Fruit fly (Drosophila melanogaster) whole organism, embryonic: ENCODE data around the gene DCP2.
A peak's percentile ranks its signal among the peaks of the same experiment; 100 is the strongest.

Experiments used
- CG10366 ChIP-seq: fragments of 200-800 bp; sonication (Bioruptor generic); IDR thresholded peaks from 2 replicates; pipeline ENCODE4 v1.3.6; 2022; ENCODE audit warnings: missing biosample characterization, missing genetic modification characterization
- CG12155 ChIP-seq: fragments of 200-800 bp; sonication (Bioruptor generic); optimal IDR thresholded peaks from 3 replicates; lab custom pipeline; 2016; ENCODE audit warnings: missing biosample characterization, missing genetic modification characterization
- CG12744 ChIP-seq: fragments of 200-800 bp; sonication (Bioruptor generic); optimal IDR thresholded peaks from 2 replicates; lab custom pipeline; 2016; ENCODE audit warnings: missing biosample characterization, missing genetic modification characterization
- CG14014 ChIP-seq: fragments of 200-800 bp; sonication (Bioruptor generic); IDR thresholded peaks from 2 replicates; pipeline ENCODE4 v1.3.6; 2022; ENCODE audit warnings: missing biosample characterization, missing genetic modification characterization
- CG15269 ChIP-seq: fragments of 200-800 bp; sonication (Bioruptor generic); optimal IDR thresholded peaks from 2 replicates; lab custom pipeline; 2018; ENCODE audit warnings: missing biosample characterization, mild to moderate bottlenecking, missing genetic modification characterization, moderate library complexity
- CG15479 ChIP-seq: fragments of 200-800 bp; sonication (Bioruptor generic); optimal IDR thresholded peaks from 3 replicates; lab custom pipeline; 2019; ENCODE audit warnings: missing biosample characterization, mild to moderate bottlenecking, missing genetic modification characterization, moderate library complexity
- CG15601 ChIP-seq: fragments of 200-800 bp; sonication (Bioruptor generic); optimal IDR thresholded peaks from 3 replicates; lab custom pipeline; 2019; ENCODE audit warnings: missing biosample characterization, mild to moderate bottlenecking, missing genetic modification characterization, moderate library complexity
- CG17328 ChIP-seq: fragments of 200-800 bp; sonication (Bioruptor generic); IDR thresholded peaks from 2 replicates; pipeline ENCODE4 v1.3.6; 2022; ENCODE audit warnings: missing biosample characterization, missing genetic modification characterization
- CG17361 ChIP-seq: fragments of 200-800 bp; sonication (Bioruptor generic); IDR thresholded peaks from 3 replicates; pipeline ENCODE4 v1.3.6; 2022; ENCODE audit warnings: missing biosample characterization, missing genetic modification characterization
- CG17829 ChIP-seq: fragments of 200-800 bp; optimal IDR thresholded peaks from 2 replicates; lab custom pipeline; 2019; ENCODE audit warnings: missing biosample characterization, mild to moderate bottlenecking, missing genetic modification characterization, moderate library complexity
- CG18011 ChIP-seq: fragments of 200-800 bp; sonication (Bioruptor generic); optimal IDR thresholded peaks from 2 replicates; lab custom pipeline; 2017; ENCODE audit warnings: missing biosample characterization, missing genetic modification characterization, mild to moderate bottlenecking, moderate library complexity, missing genotype
- CG18476 ChIP-seq: fragments of 200-800 bp; sonication (Bioruptor generic); optimal IDR thresholded peaks from 2 replicates; lab custom pipeline; 2016; ENCODE audit warnings: missing biosample characterization, mild to moderate bottlenecking, missing genetic modification characterization
- CG2199 ChIP-seq: fragments of 200-800 bp; sonication (Bioruptor generic); IDR thresholded peaks from 3 replicates; pipeline ENCODE4 v1.3.6; 2022; ENCODE audit warnings: missing biosample characterization, missing genetic modification characterization
- CG2712 ChIP-seq: fragments of 200-800 bp; optimal IDR thresholded peaks from 3 replicates; lab custom pipeline; 2019; ENCODE audit warnings: missing biosample characterization, mild to moderate bottlenecking, missing genetic modification characterization, moderate library complexity
- CG30431 ChIP-seq: fragments of 200-800 bp; sonication (Bioruptor generic); optimal IDR thresholded peaks from 2 replicates; lab custom pipeline; 2017; ENCODE audit warnings: missing biosample characterization, missing genetic modification characterization
- CG31441 ChIP-seq: fragments of 200-800 bp; sonication (Bioruptor generic); IDR thresholded peaks from 2 replicates; pipeline ENCODE4 v1.3.6; 2022; ENCODE audit warnings: missing biosample characterization, missing genetic modification characterization
- CG7786 ChIP-seq: fragments of 200-800 bp; sonication (Bioruptor generic); optimal IDR thresholded peaks from 2 replicates; lab custom pipeline; 2016; ENCODE audit warnings: missing biosample characterization, missing genetic modification characterization
- CG9437 ChIP-seq: fragments of 200-800 bp; sonication (Bioruptor generic); optimal IDR thresholded peaks from 2 replicates; lab custom pipeline; 2018; ENCODE audit warnings: missing biosample characterization, mild to moderate bottlenecking, missing genetic modification characterization
- E2f1 ChIP-seq: fragments of 200-800 bp; sonication (Bioruptor generic); IDR thresholded peaks from 2 replicates; pipeline ENCODE4 v1.3.6; 2022; ENCODE audit warnings: missing biosample characterization, missing genetic modification characterization
- Ets65A ChIP-seq: fragments of 200-800 bp; sonication (Bioruptor generic); peaks from one replicate; lab custom pipeline; 2016; ENCODE audit warnings: missing biosample characterization, missing genetic modification characterization
- HLH54F ChIP-seq: fragments of 200-800 bp; sonication (Bioruptor generic); optimal IDR thresholded peaks from 3 replicates; lab custom pipeline; 2016; ENCODE audit warnings: missing biosample characterization, missing genetic modification characterization
- HmgZ ChIP-seq: fragments of 200-800 bp; sonication (Bioruptor generic); optimal IDR thresholded peaks from 2 replicates; lab custom pipeline; 2018; ENCODE audit warnings: missing biosample characterization, mild to moderate bottlenecking, missing genetic modification characterization
- Hr51 ChIP-seq, 2 experiments: fragments of 200-800 bp; sonication (Bioruptor generic); optimal IDR thresholded peaks; 2 replicates in 1 of 2; 3 replicates in 1 of 2; lab custom pipeline; 2016 to 2018; ENCODE audit warnings: missing biosample characterization in 2 of 2, missing genetic modification characterization in 2 of 2, mild to moderate bottlenecking in 1 of 2, moderate library complexity in 1 of 2
- Meics ChIP-seq: fragments of 200-800 bp; sonication (Bioruptor generic); optimal IDR thresholded peaks from 2 replicates; lab custom pipeline; 2017; ENCODE audit warnings: missing biosample characterization, mild to moderate bottlenecking, missing genetic modification characterization
- Oli ChIP-seq: fragments of 200-800 bp; sonication (Bioruptor generic); optimal IDR thresholded peaks from 2 replicates; lab custom pipeline; 2018; ENCODE audit warnings: missing biosample characterization, mild to moderate bottlenecking, missing genetic modification characterization, moderate library complexity
- Ptx1 ChIP-seq: fragments of 200-800 bp; sonication (Bioruptor generic); IDR thresholded peaks from 2 replicates; pipeline ENCODE4 v1.3.6; 2022; ENCODE audit warnings: missing biosample characterization, missing genetic modification characterization
- bab2 ChIP-seq: fragments of 200-800 bp; sonication (Bioruptor generic); optimal IDR thresholded peaks from 2 replicates; lab custom pipeline; 2016; ENCODE audit warnings: missing biosample characterization, missing genetic modification characterization
- cato ChIP-seq: fragments of 200-800 bp; sonication (Bioruptor generic); optimal IDR thresholded peaks from 2 replicates; lab custom pipeline; 2016; ENCODE audit warnings: missing biosample characterization, missing genetic modification characterization, borderline replicate concordance
- chm ChIP-seq: fragments of 200-800 bp; sonication (Bioruptor generic); IDR thresholded peaks from 2 replicates; pipeline ENCODE4 v1.3.6; 2022; ENCODE audit warnings: missing biosample characterization, missing genetic modification characterization
- exex ChIP-seq: fragments of 200-800 bp; sonication (Bioruptor generic); optimal IDR thresholded peaks from 4 replicates; lab custom pipeline; 2018; ENCODE audit warnings: missing biosample characterization, mild to moderate bottlenecking, missing genetic modification characterization, moderate library complexity
- gcm ChIP-seq: fragments of 200-800 bp; sonication (Bioruptor generic); optimal IDR thresholded peaks from 2 replicates; lab custom pipeline; 2019; ENCODE audit warnings: missing biosample characterization, mild to moderate bottlenecking, missing genetic modification characterization, moderate library complexity
- gcm2 ChIP-seq: fragments of 200-800 bp; sonication (Bioruptor generic); optimal IDR thresholded peaks from 2 replicates; lab custom pipeline; 2016; ENCODE audit warnings: missing biosample characterization, missing genetic modification characterization
- gro ChIP-seq: fragments of 200-800 bp; sonication (Bioruptor generic); optimal IDR thresholded peaks from 2 replicates; lab custom pipeline; 2016; ENCODE audit warnings: missing biosample characterization, missing genetic modification characterization
- hkb ChIP-seq, 2 experiments: fragments of 200-800 bp in 1 of 2; fragments of >200 bp in 1 of 2; sonication (Bioruptor generic) in 1 of 2; IDR thresholded peaks in 1 of 2; optimal IDR thresholded peaks in 1 of 2; 2 replicates each; pipeline versions ENCODE4 v1.3.6 to Lab custom; 2017 to 2022; ENCODE audit warnings: missing biosample characterization in 1 of 2, missing genetic modification characterization in 1 of 2
- insv ChIP-seq, 2 experiments: fragments of 200-800 bp; sonication (Bioruptor generic); optimal IDR thresholded peaks; 3 replicates each; lab custom pipeline; 2016 to 2018; ENCODE audit warnings: missing biosample characterization in 2 of 2, missing genetic modification characterization in 2 of 2
- lilli ChIP-seq: fragments of 200-800 bp; sonication (Bioruptor generic); optimal IDR thresholded peaks from 3 replicates; lab custom pipeline; 2016; ENCODE audit warnings: missing biosample characterization, missing genetic modification characterization
- lmd ChIP-seq: fragments of 200-800 bp; sonication (Bioruptor generic); IDR thresholded peaks from 2 replicates; pipeline ENCODE4 v1.3.6; 2022; ENCODE audit warnings: missing biosample characterization, missing genetic modification characterization
- lola ChIP-seq, 3 experiments: fragments of >200 bp in 2 of 3; fragments of 200-800 bp in 1 of 3; sonication (Bioruptor generic) in 1 of 3; optimal IDR thresholded peaks; 2 replicates each; lab custom pipeline; 2017 to 2019; ENCODE audit warnings: missing biosample characterization in 3 of 3, missing genetic modification characterization in 3 of 3, mild to moderate bottlenecking in 1 of 3, moderate library complexity in 1 of 3
- maf-S ChIP-seq: fragments of 200-800 bp; sonication (Bioruptor generic); optimal IDR thresholded peaks from 2 replicates; lab custom pipeline; 2016; ENCODE audit warnings: missing biosample characterization, missing genetic modification characterization
- nom ChIP-seq: fragments of 200-800 bp; sonication (Bioruptor generic); optimal IDR thresholded peaks from 2 replicates; lab custom pipeline; 2017; ENCODE audit warnings: missing biosample characterization, missing genetic modification characterization, mild to moderate bottlenecking, moderate library complexity, missing genetic modification reagents
- pnt ChIP-seq: fragments of 200-800 bp; sonication (Bioruptor generic); optimal IDR thresholded peaks from 3 replicates; lab custom pipeline; 2016; ENCODE audit warnings: missing biosample characterization, missing genetic modification characterization
- pros ChIP-seq: fragments of 200-800 bp; sonication (Bioruptor generic); optimal IDR thresholded peaks from 3 replicates; lab custom pipeline; 2019; ENCODE audit warnings: missing biosample characterization, mild to moderate bottlenecking, missing genetic modification characterization, moderate library complexity
- scrt ChIP-seq: fragments of 200-800 bp; sonication (Bioruptor generic); optimal IDR thresholded peaks from 2 replicates; lab custom pipeline; 2018; ENCODE audit warnings: missing biosample characterization, mild to moderate bottlenecking, missing genetic modification characterization, moderate library complexity
- slou ChIP-seq: fragments of 200-800 bp; sonication (Bioruptor generic); optimal IDR thresholded peaks from 3 replicates; lab custom pipeline; 2016; ENCODE audit warnings: missing biosample characterization, missing genetic modification characterization
- trem ChIP-seq: fragments of 200-800 bp; optimal IDR thresholded peaks from 3 replicates; lab custom pipeline; 2019; ENCODE audit warnings: missing biosample characterization, mild to moderate bottlenecking, missing genetic modification characterization, moderate library complexity
- twi ChIP-seq: fragments of 200-800 bp; optimal IDR thresholded peaks from 2 replicates; lab custom pipeline; 2019; ENCODE audit warnings: missing biosample characterization, mild to moderate bottlenecking, missing genetic modification characterization, moderate library complexity
- vnd ChIP-seq: fragments of 200-800 bp; sonication (Bioruptor generic); IDR thresholded peaks from 3 replicates; pipeline ENCODE4 v1.3.6; 2022; ENCODE audit warnings: missing biosample characterization, missing genetic modification characterization; ENCODE audit not compliant: partially characterized antibody
- zf30C ChIP-seq: fragments of 200-800 bp; sonication (Bioruptor generic); optimal IDR thresholded peaks from 3 replicates; lab custom pipeline; 2018; ENCODE audit warnings: missing biosample characterization, mild to moderate bottlenecking, missing genetic modification characterization

DCP2 gene

DNA sequence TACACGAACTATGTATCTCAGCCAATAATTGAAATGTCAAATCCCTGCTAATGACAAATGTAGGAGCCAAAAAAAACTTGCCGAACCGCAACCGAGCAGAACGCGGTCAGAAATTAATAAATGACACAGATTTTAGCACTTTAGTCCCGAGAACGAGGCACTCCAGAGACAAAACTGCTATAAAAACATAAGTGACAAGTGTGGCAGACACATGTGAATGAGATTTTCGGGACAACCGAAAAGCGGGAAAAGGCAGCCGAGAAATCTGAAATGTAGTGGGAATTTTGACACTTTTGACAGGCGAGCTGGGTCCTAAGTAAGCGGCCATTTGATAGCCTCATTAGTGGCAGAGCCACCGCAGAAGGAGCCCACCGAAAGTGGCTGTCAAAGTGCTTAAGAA is 35.2 kb downstream of the DCP2 start:
- no peak for TF ChIP-seq vnd (GFP tag; lab: Robert Waterston, UW)
- no peak for TF ChIP-seq HLH54F (GFP tag; lab: Kevin White, UChicago)
- TF ChIP-seq gcm = no peak
- TF ChIP-seq chm (GFP tag; lab: Robert Waterston, UW) = 0 out of 2 replicates have a peak, but pooled peaks have one; percentile 33
- no peak for TF ChIP-seq CG30431 (GFP tag; lab: Kevin White, UChicago)
- TF ChIP-seq twi (tag; lab: Kevin White, UChicago) = peak; percentile 96
- no peak for TF ChIP-seq hkb (optimal IDR thresholded peaks at IDR 0.05; lab: Kevin White, UChicago)
- TF ChIP-seq hkb (GFP tag; IDR thresholded peaks at IDR 0.05; lab: Robert Waterston, UW) = no peak
- TF ChIP-seq CG12744 = no peak
- no peak for TF ChIP-seq bab2 (GFP tag; lab: Kevin White, UChicago)
- no peak for TF ChIP-seq gcm2
- TF ChIP-seq pros (GFP tag; lab: Kevin White, UChicago) = peak; percentile 34
- no peak for TF ChIP-seq maf-S
- no peak for TF ChIP-seq pnt
- peak; percentile 71 for TF ChIP-seq Ets65A
- TF ChIP-seq, all 482 proteins: peak for 4

- TF ChIP-seq trem (tag; lab: Kevin White, UChicago) = peak; percentile 67
- TF ChIP-seq CG18011 (GFP tag; lab: Kevin White, UChicago) = no peak
- TF ChIP-seq CG17328 (GFP tag; lab: Robert Waterston, UW) = peak; percentile 51; the same call in 1 of the 2 replicates
- TF ChIP-seq CG12155 (GFP tag; lab: Kevin White, UChicago) = no peak
- no peak for TF ChIP-seq insv (GFP tag; optimal IDR thresholded peaks at IDR 0.05; lab: Kevin White, UChicago)
- 0 out of 2 replicates have a peak, but pooled peaks have one; percentile 23 for TF ChIP-seq E2f1 (GFP tag; lab: Robert Waterston, UW)
- peak; percentile 81 for TF ChIP-seq CG31441 (GFP tag; lab: Robert Waterston, UW)
- peak; percentile 35 for TF ChIP-seq CG15479
- TF ChIP-seq lilli (GFP tag; lab: Kevin White, UChicago) = no peak
- peak; percentile 33; the same call in 1 of the 2 replicates for TF ChIP-seq lmd
- no peak for TF ChIP-seq CG2199
- TF ChIP-seq Hr51 (GFP tag; optimal IDR thresholded peaks at IDR 0.05; lab: Kevin White, UChicago) = peak in 1 of 2 experiments; percentile 72
- TF ChIP-seq scrt = peak; percentile 27
- TF ChIP-seq CG15601 = peak; percentile 59
- TF ChIP-seq CG14014 (GFP tag; lab: Robert Waterston, UW) = 0 out of 2 replicates have a peak, but pooled peaks have one; percentile 20
- TF ChIP-seq lola (GFP tag; optimal IDR thresholded peaks at IDR 0.05; lab: Kevin White, UChicago) = peak in 1 of 3 experiments; percentile 85
- peak; percentile 42 for TF ChIP-seq CG15269 (tag; lab: Kevin White, UChicago)
- TF ChIP-seq cato (GFP tag; lab: Kevin White, UChicago) = peak; percentile 5
- peak; percentile 44 for TF ChIP-seq CG9437 (GFP tag; lab: Kevin White, UChicago)
- TF ChIP-seq Meics (GFP tag; lab: Kevin White, UChicago) = peak; percentile 13
- TF ChIP-seq twi (tag; lab: Kevin White, UChicago) = peak; percentile 29
- TF ChIP-seq CG18476 (GFP tag; lab: Kevin White, UChicago) = peak; percentile 8
- peak; percentile 81 for TF ChIP-seq CG17361
- TF ChIP-seq Ptx1 (GFP tag; lab: Robert Waterston, UW) = peak; percentile 35; the same call in 1 of the 2 replicates
- TF ChIP-seq slou (GFP tag; lab: Kevin White, UChicago) = no peak
- no peak for TF ChIP-seq CG10366 (GFP tag; lab: Robert Waterston, UW)
- no peak for TF ChIP-seq exex
- peak; percentile 56 for TF ChIP-seq Oli
- no peak for TF ChIP-seq CG7786 (GFP tag; lab: Kevin White, UChicago)
- peak; percentile 86 for TF ChIP-seq CG17829 (tag; lab: Kevin White, UChicago)
- peak; percentile 87 for TF ChIP-seq zf30C (GFP tag; lab: Kevin White, UChicago)
- no peak for TF ChIP-seq gro (GFP tag; lab: Kevin White, UChicago)
- TF ChIP-seq nom (GFP tag; lab: Kevin White, UChicago) = no peak
- TF ChIP-seq CG2712 (tag; lab: Kevin White, UChicago) = peak; percentile 88
- TF ChIP-seq HmgZ (tag; lab: Kevin White, UChicago) = no peak
Observed at dm6 chr3L:15787406-15787805, 38.8 kb downstream of the DCP2 start.
